Worm (Caenorhabditis elegans): ENCODE data around the gene hmg-4.

Gene hmg-4

DNA sequence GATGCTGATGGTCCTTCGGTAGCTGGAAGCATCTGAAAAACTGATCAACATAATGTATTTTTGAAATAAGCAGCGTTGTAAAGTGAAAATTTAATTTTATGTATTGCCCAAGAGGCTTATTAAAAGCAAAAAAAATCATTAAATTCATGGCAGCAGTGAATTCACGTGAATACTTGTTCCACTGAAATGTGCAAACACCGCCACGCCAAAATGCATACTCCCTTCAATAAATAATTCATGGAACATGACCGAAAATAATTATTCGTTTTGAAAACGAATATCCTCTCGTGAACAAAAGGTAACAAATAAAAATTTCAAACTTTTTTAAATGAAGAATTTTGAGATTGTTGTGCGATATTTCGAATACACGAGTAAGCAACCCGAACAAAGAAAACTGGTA, 24.0 kb downstream of the hmg-4 start, which contains the start of gene F08F8.10 (continued):
- TF ChIP-seq tra-1 (GFP tag; IDR thresholded peaks at IDR 0.05) (no peak), snpc-1.2 (GFP tag; IDR thresholded peaks at IDR 0.05) (no peak), lin-38 (GFP tag; IDR thresholded peaks at IDR 0.05) (peak; percentile 56), mxl-2 (GFP tag; conservative IDR thresholded peaks at IDR 0.05) (no peak), Y5F2A.4 (GFP tag; optimal IDR thresholded peaks at IDR 0.05) (no peak), zip-11 (GFP tag; IDR thresholded peaks at IDR 0.05) (no peak), hif-1 (tag; optimal IDR thresholded peaks at IDR 0.05) (peak in 1 of 2 experiments; percentile 11), mdl-1 (tag; optimal IDR thresholded peaks at IDR 0.05) (peak in 1 of 2 experiments; percentile 14), nhr-41 (GFP tag; IDR thresholded peaks at IDR 0.05) (no peak), madf-9 (GFP tag; conservative IDR thresholded peaks at IDR 0.05) (no peak), Y105C5A.15 (GFP tag; IDR thresholded peaks at IDR 0.05) (no peak), zip-2 (tag; optimal IDR thresholded peaks at IDR 0.05) (no peak), nhr-76 (tag; optimal IDR thresholded peaks at IDR 0.05) (no peak), nhr-28 (tag; optimal IDR thresholded peaks at IDR 0.05) (peak; percentile 31), unc-130 (GFP tag; optimal IDR thresholded peaks at IDR 0.05) (no peak), cey-2 (tag; optimal IDR thresholded peaks at IDR 0.05; ENCODE audit: borderline replicate concordance, insufficient read depth) (no peak), R02D3.7 (tag; optimal IDR thresholded peaks at IDR 0.05) (no peak), nhr-6 (tag; optimal IDR thresholded peaks at IDR 0.05) (peak; percentile 28), nhr-25 (tag; optimal IDR thresholded peaks at IDR 0.05; ENCODE audit: borderline replicate concordance, insufficient read depth) (no peak), zag-1 (tag; optimal IDR thresholded peaks at IDR 0.05) (no peak), daf-19 (GFP tag; conservative IDR thresholded peaks at IDR 0.05) (0 out of 2 replicates have a peak, but pooled peaks have one; percentile 38), T26A8.4 (GFP tag; IDR thresholded peaks at IDR 0.05) (no peak), nhr-102 (tag; optimal IDR thresholded peaks at IDR 0.05) (no peak), dmd-8 (GFP tag; IDR thresholded peaks at IDR 0.05) (no peak), F37D6.2 (tag; optimal IDR thresholded peaks at IDR 0.05) (no peak), F49E8.2 (tag; optimal IDR thresholded peaks at IDR 0.05; ENCODE audit: borderline replicate concordance) (no peak), lin-1 (GFP tag; IDR thresholded peaks at IDR 0.05) (no peak), daf-16 (GFP tag; optimal IDR thresholded peaks at IDR 0.05) (no peak), daf-16 (tag; optimal IDR thresholded peaks at IDR 0.05) (peak; percentile 19), Y75B8A.6 (GFP tag; IDR thresholded peaks at IDR 0.05) (no peak), dmd-9 (GFP tag; IDR thresholded peaks at IDR 0.05) (no peak), snpc-4 (tag; optimal IDR thresholded peaks at IDR 0.05) (no peak), aly-2 (tag; optimal IDR thresholded peaks at IDR 0.05) (no peak), ztf-7 (tag; optimal IDR thresholded peaks at IDR 0.05) (no peak), daf-8 (GFP tag; IDR thresholded peaks at IDR 0.05) (no peak), hlh-11 (tag; optimal IDR thresholded peaks at IDR 0.05) (peak; percentile 4), nhr-11 (tag; optimal IDR thresholded peaks at IDR 0.05) (no peak), nhr-237 (tag; optimal IDR thresholded peaks at IDR 0.05) (no peak), ceh-20 (GFP tag; IDR thresholded peaks at IDR 0.05) (no peak), zfp-3 (GFP tag; conservative IDR thresholded peaks at IDR 0.05) (no peak), lin-13 (GFP tag; optimal IDR thresholded peaks at IDR 0.05) (no peak), Y48G9A.11 (GFP tag; IDR thresholded peaks at IDR 0.05) (no peak), nhr-111 (GFP tag; optimal IDR thresholded peaks at IDR 0.05) (no peak), ZK337.2 (GFP tag; IDR thresholded peaks at IDR 0.05) (no peak), nhr-77 (tag; optimal IDR thresholded peaks at IDR 0.05) (no peak), ctbp-1 (GFP tag; IDR thresholded peaks at IDR 0.05) (0 out of 2 replicates have a peak, but pooled peaks have one; percentile 15), pha-4 (GFP tag; IDR thresholded peaks at IDR 0.05) (no peak), pha-4 (tag; optimal IDR thresholded peaks at IDR 0.05) (no peak), duxl-1 (tag; optimal IDR thresholded peaks at IDR 0.05; ENCODE audit: poor library complexity) (no peak), ceh-28 (tag; optimal IDR thresholded peaks at IDR 0.05) (no peak), nhr-48 (tag; optimal IDR thresholded peaks at IDR 0.05) (no peak), fos-1 (tag; optimal IDR thresholded peaks at IDR 0.05) (no peak)

Data from whole organism, L4 larva.